Fruit fly (Drosophila melanogaster) whole organism, adult: Measurements from ENCODE around the gene CG31823.

Experiments used
- CG12768 ChIP-seq: fragments of 200-800 bp; sonication (Bioruptor generic); optimal IDR thresholded peaks from 2 replicates; lab custom pipeline; 2017; ENCODE audit warnings: missing biosample characterization, missing genetic modification characterization, mild to moderate bottlenecking, moderate library complexity, missing genetic modification reagents
- CG14711 ChIP-seq: fragments of 200-800 bp; sonication (Bioruptor generic); optimal IDR thresholded peaks from 2 replicates; lab custom pipeline; 2018; ENCODE audit warnings: missing biosample characterization, mild to moderate bottlenecking, missing genetic modification characterization, moderate library complexity
- CG1620 ChIP-seq: fragments of 200-800 bp; sonication (Bioruptor generic); optimal IDR thresholded peaks from 2 replicates; lab custom pipeline; 2016; ENCODE audit warnings: missing biosample characterization, missing genetic modification characterization
- CG7101 ChIP-seq: fragments of 200-800 bp; sonication (Bioruptor generic); optimal IDR thresholded peaks from 2 replicates; lab custom pipeline; 2018; ENCODE audit warnings: missing biosample characterization, mild to moderate bottlenecking, missing genetic modification characterization, moderate library complexity
- Clk ChIP-seq: fragments of 200-800 bp; sonication (Bioruptor generic); optimal IDR thresholded peaks from 2 replicates; lab custom pipeline; 2017; ENCODE audit warnings: missing biosample characterization, missing genetic modification characterization
- Crg-1 ChIP-seq: fragments of 200-800 bp; sonication (Bioruptor generic); optimal IDR thresholded peaks from 2 replicates; lab custom pipeline; 2016; ENCODE audit warnings: missing biosample characterization, missing genetic modification characterization
- Hr96 ChIP-seq: fragments of 200-800 bp; sonication (Bioruptor generic); optimal IDR thresholded peaks from 2 replicates; lab custom pipeline; 2016; ENCODE audit warnings: missing biosample characterization, missing genetic modification characterization
- Mnt ChIP-seq: fragments of 200-800 bp; sonication (Bioruptor generic); optimal IDR thresholded peaks from 2 replicates; lab custom pipeline; 2016; ENCODE audit warnings: missing biosample characterization, mild to moderate bottlenecking, missing genetic modification characterization
- bab1 ChIP-seq: fragments of 200-800 bp; sonication (Bioruptor generic); optimal IDR thresholded peaks from 3 replicates; lab custom pipeline; 2019; ENCODE audit warnings: missing biosample characterization, mild to moderate bottlenecking, missing genetic modification characterization, moderate library complexity
- cnc ChIP-seq, 2 experiments: fragments of >200 bp; optimal IDR thresholded peaks; 2 replicates each; lab custom pipeline; 2017
- kay ChIP-seq: fragments of 200-800 bp; sonication (Bioruptor generic); peaks from one replicate; lab custom pipeline; 2016; ENCODE audit warnings: missing biosample characterization, missing genetic modification characterization, borderline replicate concordance
- ovo ChIP-seq: fragments of 200-800 bp; sonication (Bioruptor generic); optimal IDR thresholded peaks from 2 replicates; lab custom pipeline; 2016; ENCODE audit warnings: missing biosample characterization, missing genetic modification characterization

DNA sequence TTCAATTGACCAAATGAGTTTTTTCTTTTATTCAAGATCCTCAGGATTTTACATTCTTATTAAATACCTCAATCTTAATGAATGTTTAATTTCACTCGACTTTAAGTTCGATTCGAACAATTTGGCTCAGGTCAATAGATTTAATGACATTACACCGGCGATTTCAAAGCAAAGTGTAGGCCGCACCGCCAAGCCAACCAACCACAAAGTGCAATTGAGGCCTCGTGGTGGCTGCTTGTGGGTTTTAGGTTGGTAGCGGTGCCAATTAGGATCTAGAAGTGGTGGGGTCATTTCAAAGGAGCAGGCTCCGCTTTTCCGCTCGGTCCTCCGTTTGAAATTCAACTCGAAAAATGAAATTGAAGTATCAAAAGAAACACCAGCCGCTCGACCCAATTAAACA lies 16.3 kb upstream of the CG31823 start, which contains the start of gene CG13244:
- TF ChIP-seq kay (GFP tag; lab: Kevin White, UChicago) (no peak), Crg-1 (GFP tag; lab: Kevin White, UChicago) (no peak), Mnt (GFP tag; lab: Kevin White, UChicago) (no peak), CG14711 (tag; lab: Kevin White, UChicago) (no peak), bab1 (GFP tag; lab: Kevin White, UChicago) (no peak), Clk (no peak), Hr96 (no peak), CG1620 (GFP tag; lab: Kevin White, UChicago) (no peak), ovo (GFP tag; lab: Kevin White, UChicago) (no peak), cnc (optimal IDR thresholded peaks at IDR 0.05; lab: Kevin White, UChicago) (no peak), CG12768 (GFP tag; lab: Kevin White, UChicago) (no peak), CG7101 (tag; lab: Kevin White, UChicago) (no peak)
